Worm (Caenorhabditis elegans) whole organism, late embryonic: ENCODE data around the gene ugt-20.

Experiments used
- tbx-2 ChIP-seq: sonication (generic microtip); optimal IDR thresholded peaks from 2 replicates; lab custom pipeline; 2016; ENCODE audit warnings: missing genetic modification characterization, missing compliant biosample characterization
- unc-86 ChIP-seq: sonication (generic microtip); optimal IDR thresholded peaks from 2 replicates; lab custom pipeline; 2016; ENCODE audit warnings: missing genetic modification characterization, missing compliant biosample characterization

DNA sequence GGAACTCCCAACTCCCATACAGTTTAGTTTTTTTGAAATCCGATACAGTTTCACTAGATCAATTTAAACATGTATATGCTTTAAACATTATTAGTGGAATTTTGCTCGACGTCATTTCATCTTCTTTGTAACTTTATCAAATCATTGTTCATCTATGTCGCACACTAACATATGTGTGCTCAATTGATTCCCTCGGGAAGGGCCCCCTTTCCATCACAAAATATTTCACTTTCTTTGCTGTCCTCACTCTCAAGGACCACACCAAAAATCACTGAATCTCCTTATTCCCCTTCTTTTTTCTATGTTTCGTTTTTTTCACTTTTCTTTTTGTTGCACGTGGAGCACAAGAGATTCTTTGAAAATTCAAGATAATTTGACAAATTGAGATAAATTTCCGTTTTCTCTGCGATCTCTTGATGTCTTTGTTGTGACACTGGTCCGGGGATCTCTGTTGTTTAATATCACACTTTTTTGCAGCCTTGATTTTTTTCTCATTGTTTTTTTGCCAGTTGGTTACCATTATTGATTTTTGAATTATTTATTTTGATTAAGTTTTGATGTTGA, 36.2 kb downstream of the ugt-20 start:
- TF ChIP-seq tbx-2 (no peak), unc-86 (tag; lab: Kevin White, UChicago) (no peak)
